Fruit fly (Drosophila melanogaster): Measurements from ENCODE around the gene sun.

The sun gene

dm6 chrX:15812615-15812995 is 36.5 kb downstream of the sun start:
- peak; percentile 75 for TF ChIP-seq kay (GFP tag; ENCODE audit: borderline replicate concordance)
- no peak for TF ChIP-seq cnc (optimal IDR thresholded peaks at IDR 0.05)
- no peak for TF ChIP-seq bab1 (GFP tag; optimal IDR thresholded peaks at IDR 0.05)
- TF ChIP-seq Mnt (GFP tag; optimal IDR thresholded peaks at IDR 0.05) = no peak
- TF ChIP-seq Clk (GFP tag; optimal IDR thresholded peaks at IDR 0.05) = no peak
- TF ChIP-seq Crg-1 (GFP tag; optimal IDR thresholded peaks at IDR 0.05) = no peak
- TF ChIP-seq CG7045 (GFP tag; optimal IDR thresholded peaks at IDR 0.05) = no peak

- TF ChIP-seq CG14711 (tag; optimal IDR thresholded peaks at IDR 0.05) = peak; percentile 65
- TF ChIP-seq Hr96 (GFP tag; optimal IDR thresholded peaks at IDR 0.05) = no peak
- TF ChIP-seq tj (GFP tag; optimal IDR thresholded peaks at IDR 0.05) = peak; percentile 82
- TF ChIP-seq cic (GFP tag; optimal IDR thresholded peaks at IDR 0.05) = peak; percentile 61
- TF ChIP-seq Mnt (GFP tag; optimal IDR thresholded peaks at IDR 0.05) = peak; percentile 20
- peak; percentile 78 for TF ChIP-seq bab1 (GFP tag; optimal IDR thresholded peaks at IDR 0.05)
- no peak for TF ChIP-seq toe (GFP tag; optimal IDR thresholded peaks at IDR 0.05)
- TF ChIP-seq CG7101 (tag; optimal IDR thresholded peaks at IDR 0.05) = peak; percentile 27
- no peak for TF ChIP-seq CG7045 (GFP tag; optimal IDR thresholded peaks at IDR 0.05)
- TF ChIP-seq CG12768 (GFP tag; optimal IDR thresholded peaks at IDR 0.05) = peak; percentile 3
- no peak for TF ChIP-seq CG5204 (GFP tag; optimal IDR thresholded peaks at IDR 0.05)
- TF ChIP-seq cnc (optimal IDR thresholded peaks at IDR 0.05) = no peak
- TF ChIP-seq ovo (GFP tag; optimal IDR thresholded peaks at IDR 0.05) = no peak
- no peak for TF ChIP-seq Clk (GFP tag; optimal IDR thresholded peaks at IDR 0.05)
- TF ChIP-seq CG1620 (GFP tag; optimal IDR thresholded peaks at IDR 0.05) = no peak
- TF ChIP-seq pad (GFP tag; optimal IDR thresholded peaks at IDR 0.05) = peak; percentile 1
- peak; percentile 80 for TF ChIP-seq kay (GFP tag; ENCODE audit: borderline replicate concordance)
- TF ChIP-seq Crg-1 (GFP tag; optimal IDR thresholded peaks at IDR 0.05) = no peak
- TF ChIP-seq CG11617 (GFP tag; optimal IDR thresholded peaks at IDR 0.05) = peak; percentile 44
- no peak for TF ChIP-seq CG33017 (tag; optimal IDR thresholded peaks at IDR 0.05)
These were observed 37.1 kb downstream of the sun start for dm6 chrX:15811666-15812614.

dm6 chrX:15809255-15809654 is 39.8 kb downstream of the sun start, which contains the start of gene CG8509:
Gene CG8509, plus strand, starts transcription at chrX:15809555.
- TF ChIP-seq CG14711 (tag; optimal IDR thresholded peaks at IDR 0.05) (no peak), CG11617 (GFP tag; optimal IDR thresholded peaks at IDR 0.05) (no peak), cnc (optimal IDR thresholded peaks at IDR 0.05) (no peak), cic (GFP tag; optimal IDR thresholded peaks at IDR 0.05) (no peak)

- TF ChIP-seq Mnt (GFP tag; optimal IDR thresholded peaks at IDR 0.05) = no peak
- no peak for TF ChIP-seq Crg-1 (GFP tag; optimal IDR thresholded peaks at IDR 0.05)
- TF ChIP-seq CG7045 (GFP tag; optimal IDR thresholded peaks at IDR 0.05) = no peak
- TF ChIP-seq cic (GFP tag; optimal IDR thresholded peaks at IDR 0.05) = no peak
- no peak for TF ChIP-seq CG12768 (GFP tag; optimal IDR thresholded peaks at IDR 0.05)
- no peak for TF ChIP-seq CG11617 (GFP tag; optimal IDR thresholded peaks at IDR 0.05)
These were observed 41.1 kb downstream of the sun start for dm6 chrX:15807915-15808314.

- peak; percentile 42 for TF ChIP-seq pad (GFP tag; optimal IDR thresholded peaks at IDR 0.05)
- TF ChIP-seq CG14711 (tag; optimal IDR thresholded peaks at IDR 0.05) = no peak
- TF ChIP-seq toe (GFP tag; optimal IDR thresholded peaks at IDR 0.05) = no peak
- TF ChIP-seq CG1620 (GFP tag; optimal IDR thresholded peaks at IDR 0.05) = no peak
- TF ChIP-seq tj (GFP tag; optimal IDR thresholded peaks at IDR 0.05) = peak; percentile 42
- TF ChIP-seq CG33017 (tag; optimal IDR thresholded peaks at IDR 0.05) = no peak
These were observed 43.5 kb downstream of the sun start for dm6 chrX:15805523-15805922.

dm6 chrX:15804790-15805189 is 44.3 kb downstream of the sun start:
- TF ChIP-seq bab1 (GFP tag; optimal IDR thresholded peaks at IDR 0.05) (no peak), CG14711 (tag; optimal IDR thresholded peaks at IDR 0.05) (peak; percentile 19)

- TF ChIP-seq CG5204 (GFP tag; optimal IDR thresholded peaks at IDR 0.05) (no peak), CG7045 (GFP tag; optimal IDR thresholded peaks at IDR 0.05) (no peak), CG7101 (tag; optimal IDR thresholded peaks at IDR 0.05) (no peak), CG12768 (GFP tag; optimal IDR thresholded peaks at IDR 0.05) (no peak), tj (GFP tag; optimal IDR thresholded peaks at IDR 0.05) (no peak), kay (GFP tag; ENCODE audit: borderline replicate concordance) (peak; percentile 85), CG33017 (tag; optimal IDR thresholded peaks at IDR 0.05) (no peak), cic (GFP tag; optimal IDR thresholded peaks at IDR 0.05) (no peak), Mnt (GFP tag; optimal IDR thresholded peaks at IDR 0.05) (no peak), pad (GFP tag; optimal IDR thresholded peaks at IDR 0.05) (no peak), Clk (GFP tag; optimal IDR thresholded peaks at IDR 0.05) (no peak), CG14711 (tag; optimal IDR thresholded peaks at IDR 0.05) (peak; percentile 61), Hr96 (GFP tag; optimal IDR thresholded peaks at IDR 0.05) (no peak), cnc (optimal IDR thresholded peaks at IDR 0.05) (no peak), ovo (GFP tag; optimal IDR thresholded peaks at IDR 0.05) (no peak), Crg-1 (GFP tag; optimal IDR thresholded peaks at IDR 0.05) (no peak), bab1 (GFP tag; optimal IDR thresholded peaks at IDR 0.05) (peak; percentile 18)
These were observed 45.1 kb downstream of the sun start, which contains the start of the genes PGRP-LE and sd for dm6 chrX:15803764-15804563. Gene PGRP-LE, minus strand, starts transcription at chrX:15803880. Gene sd, plus strand, starts transcription at chrX:15804370.

All from whole organism, adult.